Fruit fly (Drosophila melanogaster) S2 (cell line): ENCODE measurements around the gene Rgl.

Experiments
- CG8478 ChIP-seq: fragments of >200 bp; optimal IDR thresholded peaks from 2 replicates; lab custom pipeline; 2018
- CTCF ChIP-seq, 2 experiments: fragments of >200 bp; optimal IDR thresholded peaks; 2 replicates each; lab custom pipeline; 2018

DNA sequence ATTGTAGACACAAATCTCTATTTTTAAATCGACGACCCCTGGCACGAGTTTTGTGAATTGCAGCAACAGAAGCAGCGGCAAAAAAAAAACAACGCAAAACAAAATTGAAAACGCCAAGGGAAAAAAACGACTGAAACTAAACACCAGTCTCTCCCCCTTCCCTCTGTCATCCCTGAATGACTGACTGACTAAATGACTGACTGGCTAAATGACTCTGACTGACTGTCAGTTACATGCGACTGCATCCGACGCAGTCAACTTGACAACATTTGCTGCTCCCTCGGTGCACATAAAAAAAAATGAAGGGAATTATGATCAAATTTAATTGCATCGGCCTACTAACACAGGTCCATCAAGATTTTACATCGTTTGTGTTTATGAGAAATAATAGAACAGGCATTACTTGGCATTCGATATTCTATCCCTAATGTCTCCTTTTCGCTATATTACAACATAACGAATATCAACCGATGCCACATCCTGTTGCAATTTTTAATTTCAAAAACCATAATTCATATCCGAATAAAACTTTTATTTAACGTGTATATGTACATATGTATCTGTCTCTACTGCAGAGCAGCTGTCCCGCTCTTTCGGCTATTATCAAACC is 7.4 kb downstream of the Rgl start:
- no peak for TF ChIP-seq CTCF (optimal IDR thresholded peaks at IDR 0.05; lab: Kevin White, UChicago)
- no peak for TF ChIP-seq CG8478
